Worm (Caenorhabditis elegans) whole organism, mixed stage, embryonic: ENCODE data around the gene srj-44.

Source experiments
- M03D4.4 ChIP-seq: sonication (generic microtip); optimal IDR thresholded peaks from 2 replicates; lab custom pipeline; 2017; ENCODE audit warnings: mild to moderate bottlenecking, missing genetic modification characterization, missing compliant biosample characterization
- bed-3 ChIP-seq: fragments of 200-800 bp; sonication (Bioruptor generic); optimal IDR thresholded peaks from 3 replicates; lab custom pipeline; 2018; ENCODE audit warnings: mild to moderate bottlenecking, missing genetic modification characterization, moderate library complexity, missing compliant biosample characterization
- blmp-1 ChIP-seq: fragments of 150-350 bp; optimal IDR thresholded peaks from 2 replicates; lab custom pipeline; 2014; ENCODE audit warnings: missing biosample characterization, missing genetic modification characterization
- ceh-39 ChIP-seq: fragments of 150-350 bp; optimal IDR thresholded peaks from 2 replicates; lab custom pipeline; 2014; ENCODE audit warnings: missing biosample characterization, missing genetic modification characterization
- ceh-43 ChIP-seq: fragments of 200-800 bp; sonication (Bioruptor generic); optimal IDR thresholded peaks from 2 replicates; lab custom pipeline; 2018; ENCODE audit warnings: mild to moderate bottlenecking, missing genetic modification characterization, moderate library complexity, missing compliant biosample characterization
- ceh-83 ChIP-seq: fragments of 200-800 bp; sonication (Bioruptor generic); optimal IDR thresholded peaks from 2 replicates; lab custom pipeline; 2018; ENCODE audit warnings: mild to moderate bottlenecking, missing genetic modification characterization, missing compliant biosample characterization
- ces-1 ChIP-seq: fragments of 150-350 bp; optimal IDR thresholded peaks from 2 replicates; lab custom pipeline; 2014; ENCODE audit warnings: missing biosample characterization, missing genetic modification reagents, missing genetic modification characterization
- cnd-1 ChIP-seq: fragments of 200-800 bp; sonication (Bioruptor generic); optimal IDR thresholded peaks from 2 replicates; lab custom pipeline; 2018; ENCODE audit warnings: mild to moderate bottlenecking, missing genetic modification characterization, missing compliant biosample characterization
- elt-1 ChIP-seq: sonication (generic microtip); optimal IDR thresholded peaks from 2 replicates; lab custom pipeline; 2017; ENCODE audit warnings: missing genetic modification characterization, mild to moderate bottlenecking, missing compliant biosample characterization, antibody characterized with exemption, moderate library complexity, borderline replicate concordance; ENCODE audit not compliant: insufficient read depth
- elt-3 ChIP-seq: fragments of 150-350 bp; optimal IDR thresholded peaks from 2 replicates; lab custom pipeline; 2014; ENCODE audit warnings: missing biosample characterization, missing genetic modification characterization
- flh-1 ChIP-seq: fragments of 200-800 bp; sonication (Bioruptor generic); optimal IDR thresholded peaks from 2 replicates; lab custom pipeline; 2018; ENCODE audit warnings: mild to moderate bottlenecking, missing genetic modification characterization, moderate library complexity, missing compliant biosample characterization
- ham-2 ChIP-seq: fragments of 200-800 bp; sonication (Bioruptor generic); optimal IDR thresholded peaks from 2 replicates; lab custom pipeline; 2018; ENCODE audit warnings: mild to moderate bottlenecking, missing genetic modification characterization, missing compliant biosample characterization
- hlh-1 ChIP-seq: fragments of 150-350 bp; optimal IDR thresholded peaks from 2 replicates; lab custom pipeline; 2014; ENCODE audit warnings: missing biosample characterization, missing genetic modification reagents, missing genetic modification characterization
- lin-13 ChIP-seq: fragments of 150-350 bp; optimal IDR thresholded peaks from 2 replicates; lab custom pipeline; 2014; ENCODE audit warnings: missing biosample characterization, missing genetic modification characterization
- lin-32 ChIP-seq: fragments of 200-800 bp; sonication (Bioruptor generic); optimal IDR thresholded peaks from 2 replicates; lab custom pipeline; 2018; ENCODE audit warnings: mild to moderate bottlenecking, missing genetic modification characterization, missing compliant biosample characterization
- lsy-2 ChIP-seq: fragments of 150-350 bp; optimal IDR thresholded peaks from 2 replicates; lab custom pipeline; 2014; ENCODE audit warnings: missing biosample characterization, missing genetic modification characterization
- mab-5 ChIP-seq: fragments of 150-350 bp; optimal IDR thresholded peaks from 2 replicates; lab custom pipeline; 2014; ENCODE audit warnings: missing biosample characterization, missing genetic modification characterization
- mep-1 ChIP-seq: fragments of 150-350 bp; optimal IDR thresholded peaks from 2 replicates; lab custom pipeline; 2017; ENCODE audit warnings: missing biosample characterization, missing genetic modification reagents, missing genetic modification characterization, inconsistent platforms
- mls-2 ChIP-seq: sonication (generic microtip); optimal IDR thresholded peaks from 2 replicates; lab custom pipeline; 2016; ENCODE audit warnings: mild to moderate bottlenecking, missing genetic modification characterization, moderate library complexity, missing compliant biosample characterization
- nhr-12 ChIP-seq: fragments of 150-350 bp; optimal IDR thresholded peaks from 2 replicates; lab custom pipeline; 2014; ENCODE audit warnings: missing biosample characterization, missing genetic modification characterization
- nhr-2 ChIP-seq: fragments of 150-350 bp; optimal IDR thresholded peaks from 2 replicates; lab custom pipeline; 2014; ENCODE audit warnings: missing biosample characterization, missing genetic modification characterization
- nhr-28 ChIP-seq: fragments of 150-350 bp; optimal IDR thresholded peaks from 2 replicates; lab custom pipeline; 2014; ENCODE audit warnings: missing biosample characterization, missing genetic modification characterization
- nhr-76 ChIP-seq: sonication (generic microtip); optimal IDR thresholded peaks from 2 replicates; lab custom pipeline; 2017; ENCODE audit warnings: missing biosample characterization, missing genetic modification characterization
- pha-4 ChIP-seq: fragments of 150-350 bp; optimal IDR thresholded peaks from 2 replicates; lab custom pipeline; 2018; ENCODE audit warnings: missing biosample characterization, missing genetic modification reagents, missing genetic modification characterization
- sem-2 ChIP-seq: fragments of 200-800 bp; sonication (Bioruptor generic); optimal IDR thresholded peaks from 2 replicates; lab custom pipeline; 2018; ENCODE audit warnings: mild to moderate bottlenecking, missing genetic modification characterization, missing compliant biosample characterization
- snpc-4 ChIP-seq: fragments of 150-350 bp; optimal IDR thresholded peaks from 2 replicates; lab custom pipeline; 2014; ENCODE audit warnings: missing biosample characterization, missing genetic modification characterization
- sptf-1 ChIP-seq: sonication (generic microtip); optimal IDR thresholded peaks from 2 replicates; lab custom pipeline; 2017; ENCODE audit warnings: mild to moderate bottlenecking, missing genetic modification characterization, moderate library complexity, missing compliant biosample characterization
- tbx-8 ChIP-seq: fragments of 200-800 bp; sonication (Bioruptor generic); optimal IDR thresholded peaks from 2 replicates; lab custom pipeline; 2018; ENCODE audit warnings: mild to moderate bottlenecking, missing genetic modification characterization, moderate library complexity, missing compliant biosample characterization
- unc-120 ChIP-seq: sonication (generic microtip); optimal IDR thresholded peaks from 2 replicates; lab custom pipeline; 2017; ENCODE audit warnings: missing genetic modification characterization, missing compliant biosample characterization; ENCODE audit not compliant: poor library complexity, severe bottlenecking
- unc-62 ChIP-seq: fragments of 150-350 bp; optimal IDR thresholded peaks from 2 replicates; lab custom pipeline; 2014; ENCODE audit warnings: missing biosample characterization, missing genetic modification reagents, missing genetic modification characterization
- ztf-11 ChIP-seq: fragments of 150-350 bp; optimal IDR thresholded peaks from 2 replicates; lab custom pipeline; 2014; ENCODE audit warnings: missing biosample characterization, missing genetic modification characterization

srj-44 gene

ce11 chrV:2857842-2858241, 12.2 kb upstream of the srj-44 start, which contains the start of gene srj-55:
TSS of gene srj-55 (minus strand) at chrV:2857942.
- TF ChIP-seq ceh-43 (GFP tag; lab: Kevin White, UChicago), result no peak
- TF ChIP-seq cnd-1 (tag; lab: Kevin White, UChicago), result no peak
- no peak for TF ChIP-seq snpc-4 (tag; lab: Kevin White, UChicago)
- TF ChIP-seq bed-3 (GFP tag; lab: Kevin White, UChicago), result no peak
- no peak for TF ChIP-seq sem-2 (GFP tag; lab: Kevin White, UChicago)
- TF ChIP-seq flh-1, result no peak
- TF ChIP-seq mab-5, result no peak
- TF ChIP-seq blmp-1, result no peak
- TF ChIP-seq mep-1 (tag; lab: Kevin White, UChicago), result no peak
- TF ChIP-seq pha-4, result no peak
- TF ChIP-seq, all 35 proteins: peak for 0

ce11 chrV:2855473-2855872, 9.8 kb upstream of the srj-44 start, which contains the start of gene srj-57:
TSS of gene srj-57 (minus strand) at chrV:2855573.
- TF ChIP-seq ham-2 (GFP tag; lab: Kevin White, UChicago) (no peak), ces-1 (GFP tag; lab: Kevin White, UChicago) (no peak), nhr-2 (no peak), mab-5 (no peak), mls-2 (tag; lab: Kevin White, UChicago) (no peak), ceh-43 (GFP tag; lab: Kevin White, UChicago) (no peak), lin-13 (tag; lab: Kevin White, UChicago) (no peak), lin-32 (GFP tag; lab: Kevin White, UChicago) (no peak), mep-1 (tag; lab: Kevin White, UChicago) (no peak), ceh-39 (tag; lab: Kevin White, UChicago) (no peak), ceh-83 (GFP tag; lab: Kevin White, UChicago) (no peak), elt-1 (tag; lab: Kevin White, UChicago) (no peak), unc-62 (GFP tag; lab: Kevin White, UChicago) (no peak), snpc-4 (tag; lab: Kevin White, UChicago) (no peak), cnd-1 (tag; lab: Kevin White, UChicago) (no peak), sptf-1 (no peak), unc-120 (tag; lab: Kevin White, UChicago) (no peak), pha-4 (no peak), bed-3 (GFP tag; lab: Kevin White, UChicago) (no peak)

- TF ChIP-seq mls-2 (tag; lab: Kevin White, UChicago) (no peak), elt-3 (no peak), unc-120 (tag; lab: Kevin White, UChicago) (no peak), elt-1 (tag; lab: Kevin White, UChicago) (no peak), sptf-1 (no peak), ceh-39 (tag; lab: Kevin White, UChicago) (no peak), blmp-1 (no peak)
Observed at ce11 chrV:2849071-2849470, 3.4 kb upstream of the srj-44 start, which contains the start of gene ugt-53. TSS of gene ugt-53 (plus strand) at chrV:2849343.

- TF ChIP-seq lin-32 (GFP tag; lab: Kevin White, UChicago) (no peak), sem-2 (GFP tag; lab: Kevin White, UChicago) (no peak), sptf-1 (no peak), ces-1 (GFP tag; lab: Kevin White, UChicago) (no peak), cnd-1 (tag; lab: Kevin White, UChicago) (no peak), ceh-39 (tag; lab: Kevin White, UChicago) (no peak), M03D4.4 (tag; lab: Kevin White, UChicago) (no peak), elt-3 (no peak), tbx-8 (GFP tag; lab: Kevin White, UChicago) (no peak), nhr-28 (tag; lab: Kevin White, UChicago) (no peak), nhr-12 (tag; lab: Kevin White, UChicago) (no peak), mls-2 (tag; lab: Kevin White, UChicago) (no peak), lsy-2 (tag; lab: Kevin White, UChicago) (no peak), nhr-2 (no peak)
Observed at ce11 chrV:2848290-2848937, 2.7 kb upstream of the srj-44 start, which contains the start of gene srj-49. TSS of gene srj-49 (minus strand) at chrV:2848340.

ce11 chrV:2836501-2836900, 9.2 kb downstream of the srj-44 start, which contains the start of gene srj-45:
TSS of gene srj-45 (minus strand) at chrV:2836601.
- TF ChIP-seq nhr-76 (tag; lab: Kevin White, UChicago) (no peak), elt-3 (no peak), hlh-1 (tag; lab: Kevin White, UChicago) (no peak), tbx-8 (GFP tag; lab: Kevin White, UChicago) (no peak), nhr-12 (tag; lab: Kevin White, UChicago) (no peak), ceh-39 (tag; lab: Kevin White, UChicago) (no peak), lsy-2 (tag; lab: Kevin White, UChicago) (no peak), sem-2 (GFP tag; lab: Kevin White, UChicago) (no peak), lin-13 (tag; lab: Kevin White, UChicago) (no peak), mls-2 (tag; lab: Kevin White, UChicago) (no peak), cnd-1 (tag; lab: Kevin White, UChicago) (no peak), bed-3 (GFP tag; lab: Kevin White, UChicago) (no peak), ztf-11 (tag; lab: Kevin White, UChicago) (no peak), sptf-1 (no peak), flh-1 (no peak)
